Fruit fly (Drosophila melanogaster) whole organism: ENCODE measurements around the gene SmD2.

Source experiments
- CG8478 ChIP-seq: fragments of >200 bp; optimal IDR thresholded peaks from 2 replicates; lab custom pipeline; 2018; ENCODE audit warnings: inconsistent platforms
- Dll ChIP-seq: fragments of >200 bp; optimal IDR thresholded peaks from 2 replicates; lab custom pipeline; 2017
- EcR ChIP-seq, 2 experiments: fragments of >200 bp; optimal IDR thresholded peaks; 2 replicates each; lab custom pipeline; 2017; ENCODE audit warnings: missing biosample characterization in 2 of 2, missing genetic modification characterization in 2 of 2, missing genetic modification reagents in 2 of 2
- pan ChIP-seq: fragments of >200 bp; optimal IDR thresholded peaks from 2 replicates; lab custom pipeline; 2017
- psq ChIP-seq: fragments of >200 bp; optimal IDR thresholded peaks from 2 replicates; lab custom pipeline; 2017
- usp ChIP-seq: fragments of >200 bp; optimal IDR thresholded peaks from 2 replicates; lab custom pipeline; 2017; ENCODE audit warnings: missing biosample characterization, missing genetic modification characterization, mixed read lengths

SmD2 gene

DNA sequence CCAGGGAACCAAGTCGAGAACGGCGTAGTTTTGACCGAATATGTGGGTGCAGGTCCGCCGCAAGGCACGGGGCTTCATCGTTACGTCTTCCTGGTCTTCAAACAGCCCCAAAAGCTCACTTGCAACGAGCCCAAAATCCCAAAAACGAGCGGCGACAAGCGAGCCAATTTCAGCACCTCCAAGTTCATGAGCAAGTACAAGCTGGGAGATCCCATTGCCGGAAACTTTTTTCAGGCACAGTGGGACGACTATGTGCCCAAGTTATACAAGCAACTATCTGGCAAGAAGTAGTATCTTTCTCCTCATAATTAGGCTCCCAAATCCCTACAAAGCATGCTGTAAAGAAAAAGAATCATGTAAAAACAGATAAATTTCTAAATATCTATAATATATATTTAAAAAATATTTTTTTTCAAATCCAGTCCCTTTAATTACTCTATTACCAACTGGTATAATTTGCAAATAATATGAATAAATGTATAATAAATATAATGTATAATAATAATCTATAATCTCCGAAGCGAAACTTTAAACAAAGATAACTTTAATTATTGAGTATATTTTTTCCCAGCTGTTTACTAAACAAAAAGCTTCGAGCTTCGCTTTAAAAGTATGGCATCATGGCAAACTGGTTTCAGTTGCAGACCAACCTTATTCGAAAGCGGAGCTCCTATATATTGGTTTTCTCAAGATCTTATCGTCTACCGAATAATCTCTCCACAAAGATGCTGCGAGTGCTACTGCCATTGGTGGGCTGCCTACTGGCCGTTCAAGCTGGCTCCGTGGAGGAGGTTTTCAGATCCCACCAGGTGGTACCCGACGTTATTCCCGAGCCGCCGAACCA is 2.1 kb downstream of the SmD2 start, which contains the start of gene CG17919:
TSS of gene CG17919 (plus strand) at position 634 of the 844 bp plus-strand sequence.
- no peak for TF ChIP-seq Dll (lab: Kevin White, UChicago)
- TF ChIP-seq CG8478 = no peak
- no peak for TF ChIP-seq EcR (GFP tag; optimal IDR thresholded peaks at IDR 0.05; lab: Kevin White, UChicago)
- no peak for TF ChIP-seq psq (lab: Kevin White, UChicago)
- TF ChIP-seq usp (GFP tag; lab: Kevin White, UChicago) = no peak
- TF ChIP-seq pan (lab: Kevin White, UChicago) = no peak

DNA sequence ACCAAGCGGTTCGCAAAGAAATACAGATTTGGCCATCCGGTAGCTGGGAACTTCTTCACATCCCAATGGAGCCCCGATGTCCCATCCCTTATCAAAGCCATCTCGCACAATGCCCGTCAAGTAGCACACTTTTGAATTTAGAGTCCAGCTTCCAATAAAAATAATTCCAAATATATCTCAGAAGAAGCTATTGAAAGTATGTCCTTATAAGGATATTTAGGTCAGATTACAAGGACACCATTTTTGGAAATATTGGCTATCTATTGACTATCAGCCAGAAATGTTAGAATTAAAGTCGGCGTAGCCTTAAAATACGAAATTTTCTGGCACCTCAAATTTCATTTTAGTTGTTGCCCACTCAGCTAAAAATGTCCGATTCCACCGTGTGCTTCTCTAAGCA is 3.0 kb downstream of the SmD2 start, which contains the start of gene CG10298:
TSS of gene CG10298 (plus strand) at position 301 of the 400 bp plus-strand sequence.
- TF ChIP-seq psq (lab: Kevin White, UChicago) = no peak
- no peak for TF ChIP-seq EcR (GFP tag; optimal IDR thresholded peaks at IDR 0.05; lab: Kevin White, UChicago)
- TF ChIP-seq CG8478 = no peak
- TF ChIP-seq Dll (lab: Kevin White, UChicago) = no peak
- no peak for TF ChIP-seq usp (GFP tag; lab: Kevin White, UChicago)
- no peak for TF ChIP-seq pan (lab: Kevin White, UChicago)

DNA sequence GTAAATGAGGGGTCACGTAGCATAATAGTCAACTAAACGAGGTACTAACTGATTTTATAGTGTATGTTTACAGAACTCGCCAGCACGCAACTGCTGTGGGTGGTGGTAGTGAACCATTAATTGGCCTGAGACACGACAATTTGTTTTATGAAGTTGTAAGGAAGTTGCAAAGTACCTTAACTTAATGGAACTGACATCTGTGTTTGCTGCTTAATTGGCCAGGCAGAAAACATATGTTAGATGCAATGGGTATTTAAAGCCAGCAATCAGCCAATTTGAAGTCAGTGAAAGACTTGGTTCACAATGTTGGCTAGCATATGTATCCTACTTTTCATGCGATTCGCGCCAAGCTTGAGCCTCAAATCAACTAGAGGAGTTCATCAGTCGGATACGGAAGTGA is 4.0 kb downstream of the SmD2 start, which contains the start of gene CG17917:
TSS of gene CG17917 (plus strand) at position 301 of the 400 bp plus-strand sequence.
- TF ChIP-seq psq (lab: Kevin White, UChicago) = no peak
- TF ChIP-seq EcR (GFP tag; optimal IDR thresholded peaks at IDR 0.05; lab: Kevin White, UChicago) = no peak
- no peak for TF ChIP-seq CG8478
- TF ChIP-seq pan (lab: Kevin White, UChicago) = no peak
- TF ChIP-seq usp (GFP tag; lab: Kevin White, UChicago) = no peak
- TF ChIP-seq Dll (lab: Kevin White, UChicago) = no peak

DNA sequence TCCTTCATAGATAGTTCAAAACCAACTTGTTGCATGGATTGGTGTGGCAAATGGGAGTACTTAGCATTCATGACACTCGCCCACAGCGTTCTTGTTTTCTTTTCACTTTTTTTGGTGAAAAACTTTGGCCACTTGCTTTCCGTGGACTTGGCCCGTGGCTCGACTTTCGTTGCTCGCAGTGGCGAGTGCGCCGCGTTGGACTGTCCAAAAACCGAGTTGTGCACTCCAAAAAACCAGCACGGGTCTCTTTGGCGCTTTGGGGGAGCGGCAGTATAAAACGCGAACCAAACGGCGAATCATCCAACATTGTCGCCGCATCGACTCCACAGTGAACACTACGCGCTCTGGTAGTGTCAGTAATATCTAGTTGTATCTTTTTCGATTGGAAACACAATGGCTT is 5.9 kb downstream of the SmD2 start, which contains the start of gene Osi20:
TSS of gene Osi20 (plus strand) at position 301 of the 400 bp plus-strand sequence.
- TF ChIP-seq usp (GFP tag; lab: Kevin White, UChicago) (no peak), EcR (GFP tag; optimal IDR thresholded peaks at IDR 0.05; lab: Kevin White, UChicago) (no peak), pan (lab: Kevin White, UChicago) (no peak), Dll (lab: Kevin White, UChicago) (no peak), CG8478 (no peak), psq (lab: Kevin White, UChicago) (no peak)

DNA sequence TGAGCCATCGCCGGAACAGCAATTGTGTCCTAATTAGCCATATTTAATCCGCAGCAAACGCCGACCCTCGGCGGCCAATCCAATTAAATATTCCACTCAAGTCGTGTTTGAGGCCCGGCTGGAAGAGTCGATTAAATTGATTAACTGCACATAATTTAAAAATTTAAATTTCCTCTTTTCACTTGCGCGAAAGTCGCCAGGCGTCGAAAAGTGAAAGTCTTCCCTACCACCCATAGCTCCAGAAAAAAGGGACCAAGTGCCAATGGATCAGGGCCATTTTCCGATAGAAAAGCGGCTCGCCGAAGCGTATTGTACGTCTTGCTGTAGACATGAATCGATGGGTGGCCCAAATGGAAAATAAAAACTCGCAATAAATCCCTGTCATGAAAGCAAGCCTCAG is 8.3 kb downstream of the SmD2 start:
- TF ChIP-seq usp (GFP tag; lab: Kevin White, UChicago) = no peak
- no peak for TF ChIP-seq psq (lab: Kevin White, UChicago)
- TF ChIP-seq pan (lab: Kevin White, UChicago) = no peak
- TF ChIP-seq EcR (GFP tag; optimal IDR thresholded peaks at IDR 0.05; lab: Kevin White, UChicago) = no peak
- no peak for TF ChIP-seq CG8478
- no peak for TF ChIP-seq Dll (lab: Kevin White, UChicago)

DNA sequence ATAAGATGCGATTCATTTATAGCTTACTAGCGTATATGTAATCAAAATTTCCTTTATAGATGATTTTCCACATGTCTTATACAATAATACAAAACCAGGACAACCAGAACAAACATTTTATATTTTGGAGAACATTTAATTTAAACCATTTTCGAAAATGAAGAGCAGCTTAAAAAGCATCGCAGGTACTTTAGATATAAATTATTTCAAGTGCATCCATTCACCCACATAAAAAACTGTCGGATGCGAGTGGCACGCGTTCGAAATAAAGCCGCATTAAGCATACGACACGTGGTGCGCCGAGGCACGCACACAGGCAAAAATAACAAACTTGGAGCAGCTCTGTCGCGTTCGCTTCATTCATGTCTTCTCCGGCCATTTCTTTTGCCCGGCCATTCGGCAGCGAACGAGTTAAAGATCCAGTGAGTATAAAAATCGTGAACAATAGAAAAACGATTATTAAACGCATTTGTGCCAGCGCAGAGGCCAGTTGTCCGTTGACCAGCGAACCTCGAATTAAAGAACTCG is 10.7 kb downstream of the SmD2 start, which contains the start of gene Osi19:
TSS of gene Osi19 (plus strand) at position 457 of the 528 bp plus-strand sequence.
- TF ChIP-seq psq (lab: Kevin White, UChicago) = no peak
- no peak for TF ChIP-seq usp (GFP tag; lab: Kevin White, UChicago)
- TF ChIP-seq Dll (lab: Kevin White, UChicago) = no peak

DNA sequence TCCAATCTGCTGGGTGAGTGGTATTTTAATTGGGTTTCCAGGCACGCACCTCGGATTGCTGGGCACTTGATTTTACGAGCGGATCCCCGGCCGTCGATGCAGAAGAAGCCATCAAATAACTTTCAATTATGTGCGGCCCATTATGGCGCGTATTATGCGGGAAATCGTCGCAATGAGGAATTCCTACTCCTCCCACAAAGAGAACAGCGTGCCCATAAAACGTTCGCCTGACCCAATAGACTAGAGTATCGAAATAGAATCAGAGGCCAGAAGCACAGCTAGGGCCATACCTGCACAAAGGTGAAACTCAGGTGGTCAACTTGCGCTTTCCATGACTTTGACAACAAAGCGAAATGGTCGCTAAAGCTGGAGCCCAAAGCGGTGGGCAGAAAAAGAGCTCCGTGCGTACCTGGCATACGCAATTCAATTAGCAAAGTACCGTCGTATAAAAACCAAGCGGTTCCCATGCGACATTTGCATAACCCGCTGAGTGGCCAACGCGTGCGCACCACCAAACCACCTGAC is 15.9 kb downstream of the SmD2 start, which contains the start of gene Osi18:
TSS of gene Osi18 (plus strand) at position 475 of the 525 bp plus-strand sequence.
- TF ChIP-seq Dll (lab: Kevin White, UChicago) = no peak
- no peak for TF ChIP-seq usp (GFP tag; lab: Kevin White, UChicago)
- no peak for TF ChIP-seq CG8478
- no peak for TF ChIP-seq pan (lab: Kevin White, UChicago)
- no peak for TF ChIP-seq EcR (GFP tag; optimal IDR thresholded peaks at IDR 0.05; lab: Kevin White, UChicago)
- TF ChIP-seq psq (lab: Kevin White, UChicago) = no peak

DNA sequence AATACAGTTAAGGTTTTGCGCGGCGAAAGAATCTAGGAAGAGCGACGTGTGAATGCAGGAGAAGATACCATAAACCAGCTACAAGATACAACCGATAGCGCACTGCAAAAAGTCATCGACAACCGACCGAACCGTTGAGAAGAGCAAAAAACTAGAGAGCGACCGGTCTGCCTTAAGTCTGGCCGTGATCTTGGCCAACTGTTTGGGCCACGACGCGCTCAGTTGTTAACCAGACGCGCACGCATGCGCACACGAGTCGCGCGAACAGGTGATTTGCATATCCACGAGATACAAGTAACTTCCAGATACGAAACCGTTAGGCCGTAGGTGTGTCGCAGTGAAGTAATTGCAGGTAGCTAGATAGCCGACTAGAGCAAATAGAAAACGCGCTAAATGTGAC is 30.6 kb downstream of the SmD2 start:
- TF ChIP-seq CG8478 = no peak
- TF ChIP-seq EcR (GFP tag; optimal IDR thresholded peaks at IDR 0.05; lab: Kevin White, UChicago) = no peak
- no peak for TF ChIP-seq psq (lab: Kevin White, UChicago)
- TF ChIP-seq usp (GFP tag; lab: Kevin White, UChicago) = no peak
- no peak for TF ChIP-seq Dll (lab: Kevin White, UChicago)
- no peak for TF ChIP-seq pan (lab: Kevin White, UChicago)

DNA sequence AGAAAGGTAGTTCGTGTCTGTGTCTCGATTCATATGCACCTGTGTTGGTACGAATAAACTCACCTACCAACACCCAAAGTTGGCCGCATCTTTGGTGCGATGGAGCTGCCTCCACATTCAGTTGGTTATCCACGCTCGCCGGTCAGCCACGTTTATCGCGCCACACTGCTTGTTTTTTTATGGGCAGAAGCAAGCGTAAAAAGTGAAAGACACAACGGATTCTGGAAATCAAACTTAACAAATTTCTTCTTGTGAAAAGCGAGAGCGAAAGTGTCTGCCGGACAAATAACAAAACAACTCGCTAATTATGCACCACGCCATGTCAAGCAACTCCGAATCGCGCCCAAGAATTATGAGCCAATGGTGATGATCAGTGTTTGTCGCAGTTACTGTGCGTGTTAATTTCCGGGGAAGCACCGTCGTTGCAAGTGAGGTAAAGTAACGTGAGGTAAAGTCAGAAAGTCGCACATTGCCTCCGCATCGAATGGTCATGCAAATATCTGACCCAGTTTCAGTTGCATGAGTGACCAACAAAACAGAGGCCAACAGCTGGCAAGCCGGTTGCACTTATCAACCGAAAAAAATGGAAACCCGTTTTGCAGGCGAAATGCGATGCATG is 34.0 kb downstream of the SmD2 start, which contains the start of gene Osi17:
TSS of gene Osi17 (plus strand) at position 132 of the 619 bp plus-strand sequence.
- TF ChIP-seq CG8478 (no peak), usp (GFP tag; lab: Kevin White, UChicago) (no peak)

DNA sequence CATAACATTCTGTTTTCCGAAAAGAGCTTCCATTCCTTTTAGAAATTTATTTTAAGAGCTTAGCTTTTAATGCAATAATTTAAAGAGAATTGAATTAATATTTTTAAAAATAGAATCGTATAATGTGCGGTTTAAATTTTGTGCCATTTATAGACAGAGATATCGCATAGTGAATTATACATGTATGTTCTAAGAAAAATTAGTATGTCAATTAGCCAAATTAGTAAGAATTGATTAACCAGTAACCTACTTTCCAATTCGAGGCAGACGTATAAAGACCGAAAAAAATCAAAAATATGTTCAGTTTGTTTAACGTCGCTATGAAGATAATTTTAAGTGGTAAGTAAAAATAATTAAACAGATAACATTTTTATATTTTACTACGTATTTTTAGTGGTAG is 36.0 kb downstream of the SmD2 start, which contains the start of gene CG31560:
TSS of gene CG31560 (plus strand) at position 301 of the 400 bp plus-strand sequence.
- no peak for TF ChIP-seq usp (GFP tag; lab: Kevin White, UChicago)
- no peak for TF ChIP-seq Dll (lab: Kevin White, UChicago)
- no peak for TF ChIP-seq psq (lab: Kevin White, UChicago)
- no peak for TF ChIP-seq pan (lab: Kevin White, UChicago)
- no peak for TF ChIP-seq EcR (GFP tag; optimal IDR thresholded peaks at IDR 0.05; lab: Kevin White, UChicago)
- TF ChIP-seq CG8478 = no peak

DNA sequence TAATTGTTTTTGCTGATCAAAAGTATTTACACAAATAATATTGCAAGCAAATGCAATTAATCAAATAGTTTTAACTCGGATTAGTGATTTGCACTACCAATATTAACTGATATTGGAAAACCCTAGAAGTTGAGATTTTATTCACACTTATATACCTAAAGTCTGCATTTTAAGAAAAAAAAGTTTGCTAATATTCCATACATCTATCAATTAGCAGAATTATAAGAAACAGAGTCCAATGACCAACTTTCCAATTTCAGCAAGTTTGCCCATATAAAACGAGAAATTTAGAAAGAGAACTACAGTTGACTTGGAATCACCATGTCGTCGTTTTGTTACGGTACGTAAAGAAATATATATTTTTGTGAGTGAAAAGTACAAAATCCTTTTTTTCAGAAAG is 39.1 kb downstream of the SmD2 start, which contains the start of gene CG46026:
TSS of gene CG46026 (plus strand) at position 301 of the 400 bp plus-strand sequence.
- TF ChIP-seq EcR (GFP tag; optimal IDR thresholded peaks at IDR 0.05; lab: Kevin White, UChicago) = no peak
- no peak for TF ChIP-seq CG8478
- no peak for TF ChIP-seq Dll (lab: Kevin White, UChicago)
- TF ChIP-seq pan (lab: Kevin White, UChicago) = no peak
- no peak for TF ChIP-seq usp (GFP tag; lab: Kevin White, UChicago)
